Worm (Caenorhabditis elegans): ENCODE results near the gene lig-1.
A peak's percentile ranks its signal among the peaks of the same experiment; 100 is the strongest.

The lig-1 gene

DNA sequence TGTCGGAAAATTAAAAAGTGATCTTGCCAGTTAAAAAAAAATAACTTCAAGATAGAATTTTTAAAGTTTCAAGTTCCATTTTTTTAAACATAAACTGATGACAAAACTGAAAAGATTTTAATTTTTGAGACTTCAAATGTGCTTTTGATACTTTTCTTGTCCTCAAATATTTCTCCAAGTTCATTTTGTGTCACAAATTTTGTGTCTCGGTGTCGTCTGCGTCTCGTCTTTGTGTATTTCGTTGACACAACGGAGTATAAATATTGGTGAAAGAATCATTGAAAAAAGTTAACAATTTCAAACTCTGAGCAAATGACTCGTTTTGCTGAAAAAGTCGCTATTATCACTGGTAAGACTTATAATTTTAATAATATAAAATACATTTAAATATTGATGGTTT is 29.9 kb upstream of the lig-1 start, which contains the start of gene D1054.8:
D1054.8 (plus strand) TSS at position 301 of the 400 bp plus-strand sequence.
- TF ChIP-seq nhr-28 (tag; optimal IDR thresholded peaks at IDR 0.05) (peak; percentile 2), mdl-1 (tag; optimal IDR thresholded peaks at IDR 0.05) (no peak)

DNA sequence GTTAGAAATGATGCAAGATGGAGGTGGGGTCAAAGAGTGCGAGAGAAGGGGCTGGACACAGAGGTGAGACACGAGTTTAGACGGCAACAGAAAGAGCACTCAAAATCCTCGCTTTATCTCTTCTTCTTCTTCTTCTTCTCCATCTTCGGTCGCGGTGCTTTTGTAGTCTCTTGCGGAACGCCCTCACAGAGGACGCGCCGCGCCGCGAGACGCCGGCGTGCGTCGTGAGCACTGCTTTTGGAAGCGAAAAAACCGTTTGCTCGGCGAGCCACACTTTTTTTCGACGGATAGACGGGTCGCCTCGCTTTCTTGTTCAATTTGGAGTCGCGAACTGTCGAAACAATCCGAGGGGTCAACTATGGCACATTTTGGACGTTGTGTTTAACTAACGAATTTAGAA is 23.0 kb upstream of the lig-1 start, which contains the start of gene D1054.9:
D1054.9 (minus strand) TSS at position 137 of the 400 bp plus-strand sequence.
- TF ChIP-seq nhr-111 (GFP tag; optimal IDR thresholded peaks at IDR 0.05) (no peak), dve-1 (tag; optimal IDR thresholded peaks at IDR 0.05; ENCODE audit: insufficient read depth) (no peak), php-3 (GFP tag; IDR thresholded peaks at IDR 0.05) (no peak), set-16 (GFP tag; IDR thresholded peaks at IDR 0.05) (peak; percentile 69), nhr-10 (tag; optimal IDR thresholded peaks at IDR 0.05) (no peak)

DNA sequence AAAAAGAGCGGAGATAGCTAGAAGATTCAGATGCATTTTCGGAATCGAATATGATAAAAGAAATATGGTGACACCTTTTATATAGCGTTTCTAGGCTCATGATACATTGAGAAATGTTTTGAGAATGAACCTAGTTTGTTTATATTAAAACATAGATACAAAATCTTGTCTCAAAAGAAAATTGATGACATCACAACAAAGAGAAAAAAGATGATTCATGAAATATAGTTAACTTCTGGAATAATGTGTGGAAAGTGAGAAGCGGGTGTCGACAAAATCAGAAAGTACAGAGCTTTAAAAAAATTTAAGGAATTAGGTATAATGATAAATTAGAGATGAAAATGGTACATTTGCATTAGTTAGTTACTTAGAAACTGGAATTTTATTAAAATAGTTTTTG is 21.1 kb upstream of the lig-1 start, which contains the start of gene D1054.10:
D1054.10 (minus strand) TSS at position 101 of the 400 bp plus-strand sequence.
- no peak for TF ChIP-seq pqm-1 (tag; optimal IDR thresholded peaks at IDR 0.05)

DNA sequence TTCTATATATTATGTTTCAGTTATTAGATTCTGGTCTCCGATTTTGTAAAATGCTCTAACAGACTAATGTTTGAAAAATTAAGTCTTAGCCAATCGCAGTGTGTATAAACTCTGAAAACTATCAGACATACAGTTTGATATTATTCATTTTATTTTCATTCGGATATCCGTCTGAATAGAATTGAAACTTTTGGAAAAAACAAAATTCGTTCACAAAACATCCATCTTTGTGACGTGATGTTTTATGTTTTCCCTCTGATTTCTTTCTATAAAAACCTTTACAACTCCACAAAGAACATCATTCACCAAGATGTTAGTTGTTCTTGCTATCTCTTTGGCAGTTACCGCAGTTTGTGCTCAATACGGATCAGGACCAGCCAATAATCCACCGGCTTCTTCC is 20.4 kb upstream of the lig-1 start, which contains the start of gene ule-3:
ule-3 (plus strand) TSS at position 301 of the 400 bp plus-strand sequence.
- TF ChIP-seq attf-4 (tag; optimal IDR thresholded peaks at IDR 0.05) (no peak), unc-62 (GFP tag; optimal IDR thresholded peaks at IDR 0.05 in 1 of 2) (peak in 1 of 2 experiments; percentile 32), unc-62 (tag; optimal IDR thresholded peaks at IDR 0.05) (no peak)

DNA sequence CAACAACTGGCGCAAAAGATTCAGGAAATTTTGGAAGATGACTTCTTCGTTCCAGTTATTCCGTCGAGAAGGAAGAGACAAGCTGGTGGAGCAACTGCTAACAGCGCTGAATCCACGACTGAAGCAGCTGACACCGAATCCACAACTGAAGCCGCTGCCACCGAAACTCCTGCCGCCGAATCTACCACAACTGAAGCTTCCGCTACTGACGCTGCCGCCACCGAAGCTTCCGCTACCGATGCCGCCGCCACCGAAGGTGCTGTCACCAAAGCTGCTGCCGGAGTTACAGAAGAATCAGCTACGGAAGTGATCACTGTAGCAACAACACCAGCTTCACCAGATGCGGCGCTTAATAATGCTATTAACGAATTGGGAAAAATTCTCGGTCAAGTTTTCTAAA is 19.4 kb upstream of the lig-1 start:
- no peak for TF ChIP-seq vab-7 (GFP tag; IDR thresholded peaks at IDR 0.05)
- peak; percentile 88; the same call in 1 of the 2 replicates for TF ChIP-seq set-16 (GFP tag; IDR thresholded peaks at IDR 0.05)

DNA sequence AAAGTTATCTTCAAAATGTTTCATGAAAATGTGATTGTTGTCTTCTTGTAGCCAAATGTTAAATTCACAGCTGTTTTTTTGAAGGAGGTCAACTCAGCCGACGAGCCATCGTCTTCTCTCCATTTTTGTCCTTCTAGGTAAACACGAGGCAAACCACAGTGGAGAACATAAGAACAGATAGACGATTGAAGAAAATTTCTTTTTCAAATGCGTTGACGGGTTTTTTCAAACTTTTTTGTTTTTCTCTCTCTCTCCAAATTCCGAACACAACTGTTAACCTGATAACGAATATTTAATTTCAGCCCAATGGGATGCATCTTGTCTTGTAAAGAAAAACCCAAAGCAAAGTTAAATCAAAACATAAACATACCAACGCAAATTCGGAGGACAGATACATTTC is 18.4 kb upstream of the lig-1 start, which contains the start of gene D1054.19:
D1054.19 (plus strand) TSS at position 301 of the 400 bp plus-strand sequence.
- TF ChIP-seq egl-43 (GFP tag; IDR thresholded peaks at IDR 0.05) (no peak), daf-12 (tag; optimal IDR thresholded peaks at IDR 0.05) (no peak), aly-2 (tag; optimal IDR thresholded peaks at IDR 0.05) (no peak), hlh-30 (tag; optimal IDR thresholded peaks at IDR 0.05; ENCODE audit: insufficient read depth) (no peak), dpl-1 (GFP tag; optimal IDR thresholded peaks at IDR 0.05) (no peak), mes-2 (tag; optimal IDR thresholded peaks at IDR 0.05; ENCODE audit: poor library complexity, severe bottlenecking) (no peak), nhr-102 (tag; optimal IDR thresholded peaks at IDR 0.05) (no peak), nhr-48 (tag; optimal IDR thresholded peaks at IDR 0.05) (no peak), nhr-6 (tag; optimal IDR thresholded peaks at IDR 0.05) (no peak), fkh-10 (GFP tag; optimal IDR thresholded peaks at IDR 0.05) (no peak), F49E8.2 (tag; optimal IDR thresholded peaks at IDR 0.05; ENCODE audit: borderline replicate concordance) (no peak), zip-2 (tag; optimal IDR thresholded peaks at IDR 0.05) (no peak)

DNA sequence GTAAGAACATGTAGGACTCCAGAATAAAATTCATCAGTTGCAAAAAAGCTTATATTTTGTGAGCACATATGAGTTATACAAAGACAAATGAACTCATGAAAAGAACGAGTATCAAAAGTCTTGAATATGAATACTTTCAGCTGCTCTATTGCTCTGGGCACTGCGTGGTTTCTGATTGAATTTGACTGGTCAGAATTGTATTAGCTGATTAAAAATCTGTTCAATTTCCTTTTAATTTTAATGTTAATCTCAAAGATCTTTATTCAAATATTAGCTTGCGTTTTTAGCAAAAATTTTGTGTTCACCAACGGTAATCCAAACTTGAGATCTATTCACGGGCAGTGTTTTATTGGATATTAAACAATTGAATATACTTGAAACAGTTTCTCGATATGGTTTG is 15.8 kb upstream of the lig-1 start, which contains the start of gene srh-184:
srh-184 (minus strand) TSS at position 101 of the 400 bp plus-strand sequence.
- TF ChIP-seq Y105C5A.15 (GFP tag; IDR thresholded peaks at IDR 0.05) (no peak), fos-1 (tag; optimal IDR thresholded peaks at IDR 0.05) (no peak), gei-8 (GFP tag; optimal IDR thresholded peaks at IDR 0.05) (no peak), dmd-9 (GFP tag; IDR thresholded peaks at IDR 0.05) (no peak), ztf-11 (tag; optimal IDR thresholded peaks at IDR 0.05) (no peak), mep-1 (tag; optimal IDR thresholded peaks at IDR 0.05) (no peak), mxl-2 (GFP tag; conservative IDR thresholded peaks at IDR 0.05) (no peak), snpc-4 (tag; optimal IDR thresholded peaks at IDR 0.05) (no peak), dve-1 (tag; optimal IDR thresholded peaks at IDR 0.05; ENCODE audit: insufficient read depth) (no peak), hmg-1.1 (GFP tag; IDR thresholded peaks at IDR 0.05) (no peak), nhr-77 (tag; optimal IDR thresholded peaks at IDR 0.05) (no peak), mes-2 (tag; optimal IDR thresholded peaks at IDR 0.05; ENCODE audit: poor library complexity, severe bottlenecking) (no peak)
